Fruit fly (Drosophila melanogaster) whole organism, pupa: ENCODE results near the gene inaF-B.

Source experiments
- CG10348 ChIP-seq: fragments of 200-800 bp; sonication (Bioruptor generic); IDR thresholded peaks from 2 replicates; pipeline ENCODE4 v1.3.6; 2022; ENCODE audit warnings: missing biosample characterization, missing genetic modification characterization
- CG12605 ChIP-seq: fragments of 200-800 bp; sonication (Bioruptor generic); IDR thresholded peaks from 2 replicates; pipeline ENCODE4 v1.3.6; 2022; ENCODE audit warnings: missing biosample characterization, missing genetic modification characterization
- CG13204 ChIP-seq: fragments of 200-800 bp; sonication (Bioruptor generic); optimal IDR thresholded peaks from 2 replicates; lab custom pipeline; 2018; ENCODE audit warnings: missing biosample characterization, mild to moderate bottlenecking, missing genetic modification characterization, moderate library complexity
- CG8301 ChIP-seq: fragments of 200-800 bp; sonication (Bioruptor generic); optimal IDR thresholded peaks from 2 replicates; lab custom pipeline; 2018; ENCODE audit warnings: missing biosample characterization, mild to moderate bottlenecking, missing genetic modification characterization
- D1 ChIP-seq: fragments of 200-800 bp; sonication (Bioruptor generic); optimal IDR thresholded peaks from 2 replicates; lab custom pipeline; 2018; ENCODE audit warnings: missing biosample characterization, mild to moderate bottlenecking, missing genetic modification characterization, moderate library complexity
- EcR ChIP-seq: fragments of 200-800 bp; sonication (Bioruptor generic); optimal IDR thresholded peaks from 3 replicates; lab custom pipeline; 2019; ENCODE audit warnings: missing biosample characterization, missing genetic modification characterization, mild to moderate bottlenecking, moderate library complexity, missing genetic modification reagents
- Pif1B ChIP-seq: fragments of 200-800 bp; sonication (Bioruptor generic); optimal IDR thresholded peaks from 3 replicates; lab custom pipeline; 2016; ENCODE audit warnings: missing biosample characterization, missing genetic modification characterization

DNA sequence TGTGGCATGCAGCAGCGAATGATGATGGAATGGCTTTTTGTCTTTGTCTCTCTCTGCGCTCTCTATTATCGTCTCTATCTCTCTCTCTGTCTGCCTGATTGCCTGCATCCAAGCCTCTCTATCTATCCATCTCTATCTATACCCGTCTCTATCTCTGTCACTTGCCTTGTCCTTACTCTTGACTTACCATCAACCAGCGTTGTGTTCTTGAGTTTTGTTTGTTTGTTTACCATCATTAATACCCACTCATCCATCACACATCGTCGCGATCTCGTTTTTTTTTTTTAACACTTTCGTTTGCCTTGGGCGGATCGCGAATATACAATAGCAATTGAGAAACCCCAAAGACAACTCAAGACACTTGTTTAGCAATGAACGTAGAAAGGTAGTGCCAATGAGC is 42.9 kb downstream of the inaF-B start:
- TF ChIP-seq EcR (GFP tag; lab: Kevin White, UChicago) (peak; percentile 80), Pif1B (GFP tag; lab: Kevin White, UChicago) (no peak), CG8301 (tag; lab: Kevin White, UChicago) (no peak), CG10348 (GFP tag; lab: Robert Waterston, UW) (no peak), CG13204 (GFP tag; lab: Kevin White, UChicago) (no peak), CG12605 (GFP tag; lab: Robert Waterston, UW) (no peak), D1 (no peak)
